Fruit fly (Drosophila melanogaster) S2 (cell line): ENCODE data around the gene Smr.
A peak's percentile ranks its signal among the peaks of the same experiment; 100 is the strongest.

Experiments
- CG8478 ChIP-seq: fragments of >200 bp; optimal IDR thresholded peaks from 2 replicates; lab custom pipeline; 2018
- CTCF ChIP-seq, 2 experiments: fragments of >200 bp; optimal IDR thresholded peaks; 2 replicates each; lab custom pipeline; 2018

Gene Smr

DNA sequence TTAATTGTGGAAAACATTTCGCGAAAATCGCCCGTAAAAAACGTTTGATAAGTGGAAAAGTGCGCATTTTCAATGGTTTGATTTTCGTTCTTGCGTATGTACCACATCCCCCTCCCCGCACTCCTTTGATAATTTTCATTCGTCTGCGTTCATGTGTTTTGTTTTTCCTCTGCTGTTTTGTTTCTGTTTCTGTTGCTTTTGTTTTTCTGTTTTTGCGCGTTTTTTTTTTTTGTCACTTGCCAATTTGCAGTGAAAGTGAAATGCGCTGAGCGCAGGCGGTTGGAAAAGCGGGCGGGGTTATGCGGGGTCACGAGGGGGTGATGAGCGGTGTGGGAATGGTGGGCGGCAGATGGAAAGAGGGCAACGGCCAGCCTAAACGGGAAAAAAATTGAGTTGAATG lies 878 bp upstream of the Smr start:
- no peak for TF ChIP-seq CTCF (optimal IDR thresholded peaks at IDR 0.05; lab: Kevin White, UChicago)
- TF ChIP-seq CG8478 (lab: Kevin White, UChicago) = no peak

- TF ChIP-seq CTCF (optimal IDR thresholded peaks at IDR 0.05; lab: Kevin White, UChicago) = no peak
- no peak for TF ChIP-seq CG8478 (lab: Kevin White, UChicago)
Observed at dm6 chrX:12742651-12743020, 218 bp upstream of the Smr start.

DNA sequence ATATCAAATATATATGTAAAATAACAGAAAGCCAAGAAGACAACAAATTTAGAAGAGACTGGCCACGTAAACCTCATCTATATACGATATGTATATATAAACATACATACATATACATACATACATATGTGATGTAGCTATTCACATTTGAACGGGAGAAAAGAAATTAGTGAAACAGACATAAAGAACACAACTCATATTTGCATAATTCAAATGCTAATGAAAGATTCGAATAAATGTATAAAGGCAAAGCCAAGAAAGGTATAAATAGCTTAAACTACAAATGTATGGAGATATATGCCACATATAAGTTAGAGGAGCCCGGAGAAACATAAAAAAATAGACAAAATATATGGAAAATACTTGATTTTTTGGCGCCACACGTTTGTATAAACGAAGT lies 2.0 kb downstream of the Smr start:
- TF ChIP-seq CG8478 (lab: Kevin White, UChicago) (no peak), CTCF (optimal IDR thresholded peaks at IDR 0.05; lab: Kevin White, UChicago) (no peak)

DNA sequence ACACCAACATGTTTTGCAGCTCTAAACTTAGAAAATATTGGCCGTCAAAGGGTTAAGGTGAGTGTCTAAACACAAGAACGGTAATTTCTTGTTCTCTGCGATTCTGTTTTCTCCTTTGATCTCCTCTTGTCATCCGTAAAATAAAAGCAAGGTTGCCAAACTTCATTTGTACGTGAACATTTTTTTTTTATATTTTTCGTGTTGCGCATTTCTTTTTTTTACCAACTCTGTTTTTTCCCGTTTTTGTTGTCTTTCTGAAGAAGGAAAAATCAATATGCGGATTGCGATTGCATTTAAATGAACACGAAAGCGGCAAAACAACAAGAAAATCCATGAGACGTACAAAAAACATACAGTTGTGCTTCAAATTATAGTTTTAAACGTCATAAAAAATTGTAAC lies 2.6 kb downstream of the Smr start:
- no peak for TF ChIP-seq CTCF (optimal IDR thresholded peaks at IDR 0.05; lab: Kevin White, UChicago)

DNA sequence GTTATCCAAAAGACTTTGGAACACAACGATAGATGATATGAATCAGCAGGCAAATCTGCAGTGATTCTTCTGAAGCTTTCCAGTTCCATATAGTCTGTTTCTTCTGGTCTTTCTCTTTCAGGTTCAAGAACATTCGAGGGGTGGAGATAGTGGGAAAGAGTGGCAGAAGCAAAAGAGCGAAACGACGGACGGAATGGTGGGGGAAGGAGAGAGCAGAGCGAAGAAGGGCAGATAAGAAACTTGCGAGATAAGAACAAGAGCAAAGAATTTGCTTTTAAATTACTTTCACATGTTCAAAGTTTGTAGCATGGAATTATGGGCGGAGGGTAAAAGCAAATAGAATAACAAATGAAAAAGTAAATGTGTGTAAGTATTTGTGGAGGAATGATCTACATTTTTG lies 3.4 kb downstream of the Smr start:
- no peak for TF ChIP-seq CTCF (optimal IDR thresholded peaks at IDR 0.05; lab: Kevin White, UChicago)
- no peak for TF ChIP-seq CG8478 (lab: Kevin White, UChicago)

- TF ChIP-seq CG8478 (lab: Kevin White, UChicago) = no peak
Observed at dm6 chrX:12737735-12738390, 4.6 kb downstream of the Smr start.

dm6 chrX:12737057-12737734 lies 5.2 kb downstream of the Smr start:
- no peak for TF ChIP-seq CTCF (optimal IDR thresholded peaks at IDR 0.05; lab: Kevin White, UChicago)
- no peak for TF ChIP-seq CG8478 (lab: Kevin White, UChicago)

DNA sequence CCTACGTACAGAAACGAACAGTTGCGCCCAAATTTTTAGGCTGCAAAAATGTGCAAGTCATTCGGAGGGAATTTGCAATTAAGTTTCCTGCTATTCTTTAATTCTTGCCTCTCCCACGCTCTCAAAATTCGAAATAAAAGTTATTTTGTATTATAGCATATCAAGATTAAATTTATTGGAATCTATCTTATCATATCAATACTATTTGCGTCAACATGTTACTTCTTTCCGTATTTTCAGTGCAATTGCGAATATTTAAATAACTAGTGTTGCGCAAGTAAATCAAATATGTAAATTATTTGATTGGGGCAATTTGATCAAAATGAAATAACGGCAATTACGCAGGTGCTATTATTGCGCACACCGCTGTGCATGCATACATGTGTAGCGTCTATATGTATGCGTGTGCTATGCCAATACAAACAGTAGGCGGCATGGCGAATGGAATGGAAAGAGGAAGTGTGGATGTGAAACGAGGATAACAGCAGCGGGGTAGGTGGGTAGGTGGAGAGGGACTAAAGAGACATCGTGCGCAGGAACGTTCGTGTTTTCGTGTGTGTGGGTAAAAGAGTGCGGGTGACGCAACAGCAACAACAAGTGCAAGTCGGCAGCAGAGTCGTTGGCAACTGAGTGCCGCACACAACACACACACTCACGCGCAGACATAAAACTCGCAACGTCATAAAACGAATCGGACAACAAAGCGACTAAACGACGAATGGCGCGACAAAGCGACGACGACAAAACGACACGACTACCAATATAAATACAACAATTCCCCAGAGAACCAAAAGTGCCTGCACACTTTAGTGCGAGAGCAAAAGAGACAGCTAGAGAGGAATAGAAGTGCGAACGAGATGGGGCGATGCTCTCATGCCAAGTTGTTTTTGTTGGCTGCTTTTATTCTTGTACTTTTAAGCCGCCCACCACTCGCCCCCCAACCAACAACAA lies 6.7 kb downstream of the Smr start:
- TF ChIP-seq CTCF (optimal IDR thresholded peaks at IDR 0.05; lab: Kevin White, UChicago) = no peak
- no peak for TF ChIP-seq CG8478 (lab: Kevin White, UChicago)

dm6 chrX:12734710-12735462 lies 7.5 kb downstream of the Smr start:
- TF ChIP-seq CTCF (optimal IDR thresholded peaks at IDR 0.05; lab: Kevin White, UChicago) = peak in 1 of 2 experiments; percentile 32
- TF ChIP-seq CG8478 (lab: Kevin White, UChicago) = peak; percentile 69

- TF ChIP-seq CTCF (optimal IDR thresholded peaks at IDR 0.05; lab: Kevin White, UChicago) = no peak
- no peak for TF ChIP-seq CG8478 (lab: Kevin White, UChicago)
Observed at dm6 chrX:12734354-12734709, 8.1 kb downstream of the Smr start.

dm6 chrX:12733770-12734189 lies 8.6 kb downstream of the Smr start:
- TF ChIP-seq CTCF (optimal IDR thresholded peaks at IDR 0.05; lab: Kevin White, UChicago) (no peak), CG8478 (lab: Kevin White, UChicago) (no peak)

DNA sequence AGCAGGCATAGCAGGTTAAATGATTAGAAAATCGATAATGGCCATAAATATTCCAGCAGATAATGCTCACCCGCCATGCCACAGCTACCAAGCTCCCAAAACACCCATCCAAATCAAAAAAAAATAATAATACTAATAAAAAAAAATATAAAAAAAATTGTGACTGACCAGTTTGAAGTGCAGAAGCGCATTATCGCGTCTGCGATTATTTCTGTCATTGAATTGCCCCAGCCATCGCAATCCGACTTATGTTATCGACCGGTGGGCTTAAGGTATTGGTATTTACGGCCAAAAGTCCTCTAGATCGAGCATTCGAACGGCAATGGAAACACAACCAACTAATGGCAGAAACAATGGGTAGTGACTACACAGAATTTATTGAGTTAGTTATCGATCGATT lies 9.9 kb downstream of the Smr start:
- TF ChIP-seq CTCF (optimal IDR thresholded peaks at IDR 0.05; lab: Kevin White, UChicago) (no peak), CG8478 (lab: Kevin White, UChicago) (no peak)

- TF ChIP-seq CTCF (optimal IDR thresholded peaks at IDR 0.05; lab: Kevin White, UChicago) = no peak
- no peak for TF ChIP-seq CG8478 (lab: Kevin White, UChicago)
Observed at dm6 chrX:12731077-12731476, 11.3 kb downstream of the Smr start.

dm6 chrX:12727642-12728228 lies 14.7 kb downstream of the Smr start:
- TF ChIP-seq CG8478 (lab: Kevin White, UChicago) = no peak
- TF ChIP-seq CTCF (optimal IDR thresholded peaks at IDR 0.05; lab: Kevin White, UChicago) = no peak
